Worm (Caenorhabditis elegans): ENCODE measurements around the gene ser-6.

Gene ser-6

DNA sequence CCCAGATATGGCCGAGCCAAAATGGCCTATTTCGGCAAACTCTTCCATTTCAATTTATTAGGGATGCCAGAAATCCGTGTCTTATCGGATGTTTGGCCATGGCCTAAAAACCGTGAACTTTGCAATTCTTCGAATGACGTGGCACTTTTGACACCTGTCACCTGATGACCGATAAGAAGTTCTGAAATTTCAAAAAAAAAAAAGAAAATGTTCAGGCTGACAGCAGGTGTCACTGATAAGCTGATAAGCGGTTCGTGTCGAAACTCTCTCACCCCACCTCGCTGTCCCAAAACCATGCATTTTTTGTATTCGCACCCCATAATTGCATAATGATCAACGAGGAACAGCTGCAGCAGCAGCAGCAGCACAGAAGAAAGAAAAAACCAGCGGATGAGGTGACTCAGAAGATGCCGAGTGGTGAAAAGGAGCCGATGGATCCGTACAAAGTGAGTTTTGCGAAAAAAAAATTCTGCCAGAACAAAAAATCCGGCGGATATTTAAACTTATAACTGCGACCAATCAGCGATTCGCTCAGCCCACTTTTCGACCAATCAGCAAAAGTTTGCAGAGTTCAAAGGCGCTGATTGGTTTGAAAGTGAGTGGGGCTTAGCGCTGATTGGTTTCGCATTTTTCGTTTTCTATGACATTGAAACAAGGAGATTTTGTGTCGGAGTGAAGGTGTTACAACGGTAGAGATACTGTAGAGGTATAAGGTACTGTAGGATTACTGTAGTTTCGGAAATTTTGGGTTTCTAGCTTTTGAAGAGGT lies 52.7 kb downstream of the ser-6 start, which contains the start of the genes Y54G2A.28 and vrp-1 (continued):
- TF ChIP-seq lin-26 (GFP tag; IDR thresholded peaks at IDR 0.05) (no peak), snpc-1.1 (tag; optimal IDR thresholded peaks at IDR 0.05; ENCODE audit: insufficient read depth) (no peak), die-1 (tag; optimal IDR thresholded peaks at IDR 0.05) (no peak), cebp-1 (GFP tag; IDR thresholded peaks at IDR 0.05) (peak; percentile 56; the same call in 1 of the 2 replicates), cebp-1 (tag; optimal IDR thresholded peaks at IDR 0.05) (peak; percentile 68), lin-35 (GFP tag; optimal IDR thresholded peaks at IDR 0.05) (no peak), bed-2 (GFP tag; IDR thresholded peaks at IDR 0.05) (no peak), cebp-2 (GFP tag; IDR thresholded peaks at IDR 0.05) (no peak), rec-8 (tag; optimal IDR thresholded peaks at IDR 0.05) (no peak), ztf-22 (GFP tag; optimal IDR thresholded peaks at IDR 0.05) (no peak), rpc-1 (optimal IDR thresholded peaks at IDR 0.05) (no peak), rpc-1 (tag; optimal IDR thresholded peaks at IDR 0.05) (no peak), let-607 (tag; optimal IDR thresholded peaks at IDR 0.05) (peak; percentile 94 to 96), gei-17 (GFP tag; optimal IDR thresholded peaks at IDR 0.05) (no peak), dpff-1 (tag; optimal IDR thresholded peaks at IDR 0.05) (no peak), zfh-2 (GFP tag; conservative IDR thresholded peaks at IDR 0.05) (0 out of 2 replicates have a peak, but pooled peaks have one; percentile 15), akir-1 (GFP tag; optimal IDR thresholded peaks at IDR 0.05) (no peak), him-1 (tag; optimal IDR thresholded peaks at IDR 0.05) (no peak), bed-1 (GFP tag; IDR thresholded peaks at IDR 0.05) (no peak), madf-10 (tag; optimal IDR thresholded peaks at IDR 0.05) (peak; percentile 1), xnd-1 (tag; optimal IDR thresholded peaks at IDR 0.05) (no peak), mel-28 (tag; optimal IDR thresholded peaks at IDR 0.05; ENCODE audit: borderline replicate concordance) (no peak), T26A5.8 (tag; optimal IDR thresholded peaks at IDR 0.05) (no peak), D2030.7 (GFP tag; IDR thresholded peaks at IDR 0.05) (no peak), ztf-6 (GFP tag; IDR thresholded peaks at IDR 0.05) (no peak), ceh-79 (tag; optimal IDR thresholded peaks at IDR 0.05) (no peak), dpl-1 (GFP tag; optimal IDR thresholded peaks at IDR 0.05) (no peak), nfya-2 (GFP tag; IDR thresholded peaks at IDR 0.05) (no peak), madf-8 (GFP tag; conservative IDR thresholded peaks at IDR 0.05) (no peak), F57C9.4 (tag; optimal IDR thresholded peaks at IDR 0.05) (no peak), T07F8.4 (tag; optimal IDR thresholded peaks at IDR 0.05) (no peak), sea-2 (GFP tag; IDR thresholded peaks at IDR 0.05) (no peak)

Data from whole organism, young adult.